Fruit fly (Drosophila melanogaster): ENCODE data around the gene CG7990.

The CG7990 gene

dm6 chrX:19159942-19160341 is 41.8 kb downstream of the CG7990 start (continued):
- TF ChIP-seq eg (GFP tag; IDR thresholded peaks at IDR 0.05) (0 out of 3 replicates have a peak, but pooled peaks have one; percentile 39), fkh (GFP tag; optimal IDR thresholded peaks at IDR 0.05) (no peak), CG6163 (GFP tag; IDR thresholded peaks at IDR 0.05) (peak; percentile 51; the same call in 1 of the 3 replicates), ss (GFP tag; optimal IDR thresholded peaks at IDR 0.05) (peak; percentile 26 to 65), Eip78C (GFP tag) (peak; percentile 77), CG11762 (GFP tag; optimal IDR thresholded peaks at IDR 0.05; ENCODE audit: insufficient read depth) (peak; percentile 41), dac (GFP tag; optimal IDR thresholded peaks at IDR 0.05) (no peak), Hr38 (GFP tag; optimal IDR thresholded peaks at IDR 0.05) (no peak)

dm6 chrX:19158519-19159289 is 43.1 kb downstream of the CG7990 start:
- TF ChIP-seq ss (GFP tag; optimal IDR thresholded peaks at IDR 0.05) (peak; percentile 4 to 11), Hr38 (GFP tag; optimal IDR thresholded peaks at IDR 0.05) (no peak), CG31627 (GFP tag; optimal IDR thresholded peaks at IDR 0.05) (no peak), spab (GFP tag; optimal IDR thresholded peaks at IDR 0.05) (peak; percentile 51), svp (GFP tag) (peak; percentile 86), CG3032 (tag; optimal IDR thresholded peaks at IDR 0.05) (peak; percentile 44), CG6808 (GFP tag; optimal IDR thresholded peaks at IDR 0.05) (peak; percentile 51), CG11902 (GFP tag; optimal IDR thresholded peaks at IDR 0.05) (no peak), CG6276 (GFP tag; optimal IDR thresholded peaks at IDR 0.05) (peak; percentile 2), Eip78C (GFP tag) (peak; percentile 71), CG6163 (GFP tag; IDR thresholded peaks at IDR 0.05) (no peak), CG10631 (GFP tag; optimal IDR thresholded peaks at IDR 0.05) (peak; percentile 7), Ets96B (tag; optimal IDR thresholded peaks at IDR 0.05) (peak; percentile 14), CG6792 (GFP tag; optimal IDR thresholded peaks at IDR 0.05) (no peak), CG6854 (GFP tag; optimal IDR thresholded peaks at IDR 0.05) (no peak), achi (GFP tag; optimal IDR thresholded peaks at IDR 0.05) (no peak), CG32006 (GFP tag; optimal IDR thresholded peaks at IDR 0.05) (peak; percentile 28), CG10669 (GFP tag; optimal IDR thresholded peaks at IDR 0.05) (peak; percentile 26)

- TF ChIP-seq Smox (GFP tag; optimal IDR thresholded peaks at IDR 0.05) (no peak), svp (GFP tag) (peak; percentile 94), eg (GFP tag; IDR thresholded peaks at IDR 0.05) (no peak), fkh (GFP tag; optimal IDR thresholded peaks at IDR 0.05) (no peak), Sox102F (GFP tag; optimal IDR thresholded peaks at IDR 0.05) (no peak), achi (GFP tag; optimal IDR thresholded peaks at IDR 0.05) (no peak), CG8119 (GFP tag; IDR thresholded peaks at IDR 0.05) (no peak), CG10669 (GFP tag; optimal IDR thresholded peaks at IDR 0.05) (no peak)
Observed at dm6 chrX:19157471-19157870, 44.3 kb downstream of the CG7990 start.

- TF ChIP-seq Sox102F (GFP tag; optimal IDR thresholded peaks at IDR 0.05) (peak; percentile 84), fd85E (GFP tag; optimal IDR thresholded peaks at IDR 0.05) (peak; percentile 43), CG6854 (GFP tag; optimal IDR thresholded peaks at IDR 0.05) (peak; percentile 68), acj6 (GFP tag; optimal IDR thresholded peaks at IDR 0.05) (peak; percentile 89), lz (GFP tag; optimal IDR thresholded peaks at IDR 0.05) (peak; percentile 72), CG8119 (GFP tag; IDR thresholded peaks at IDR 0.05) (peak; percentile 80), CG7368 (GFP tag; optimal IDR thresholded peaks at IDR 0.05) (peak; percentile 84), dsx (GFP tag; optimal IDR thresholded peaks at IDR 0.05; ENCODE audit: poor library complexity, severe bottlenecking) (peak; percentile 83), Eip78C (GFP tag) (peak; percentile 92), Sox14 (GFP tag; optimal IDR thresholded peaks at IDR 0.05) (peak; percentile 73), CG11294 (GFP tag; IDR thresholded peaks at IDR 0.05) (0 out of 2 replicates have a peak, but pooled peaks have one; percentile 63), CG6808 (GFP tag; optimal IDR thresholded peaks at IDR 0.05) (peak; percentile 89), topi (GFP tag; optimal IDR thresholded peaks at IDR 0.05) (peak; percentile 83), CG6276 (GFP tag; optimal IDR thresholded peaks at IDR 0.05) (peak; percentile 68), Hr38 (GFP tag; optimal IDR thresholded peaks at IDR 0.05) (no peak), CG4318 (GFP tag; optimal IDR thresholded peaks at IDR 0.05) (peak; percentile 45), CG6792 (GFP tag; optimal IDR thresholded peaks at IDR 0.05) (peak; percentile 90), svp (GFP tag) (peak; percentile 91), CG15336 (GFP tag; IDR thresholded peaks at IDR 0.05) (peak; percentile 82), spab (GFP tag; optimal IDR thresholded peaks at IDR 0.05) (peak; percentile 82), CG16779 (tag; optimal IDR thresholded peaks at IDR 0.05) (peak; percentile 75), Met (GFP tag; optimal IDR thresholded peaks at IDR 0.05) (peak; percentile 85), Smox (GFP tag; optimal IDR thresholded peaks at IDR 0.05) (peak; percentile 79), achi (GFP tag; optimal IDR thresholded peaks at IDR 0.05) (peak; percentile 89), Eip93F (GFP tag; optimal IDR thresholded peaks at IDR 0.05) (peak; percentile 63), Sox15 (GFP tag; optimal IDR thresholded peaks at IDR 0.05) (peak; percentile 61), Eip75B (GFP tag; optimal IDR thresholded peaks at IDR 0.05) (peak; percentile 85), Hr4 (GFP tag; optimal IDR thresholded peaks at IDR 0.05) (peak; percentile 48)
Observed at dm6 chrX:19155922-19156437, 45.8 kb downstream of the CG7990 start.
